Worm (Caenorhabditis elegans): ENCODE data around the gene Y111B2A.12.

The Y111B2A.12 gene

DNA sequence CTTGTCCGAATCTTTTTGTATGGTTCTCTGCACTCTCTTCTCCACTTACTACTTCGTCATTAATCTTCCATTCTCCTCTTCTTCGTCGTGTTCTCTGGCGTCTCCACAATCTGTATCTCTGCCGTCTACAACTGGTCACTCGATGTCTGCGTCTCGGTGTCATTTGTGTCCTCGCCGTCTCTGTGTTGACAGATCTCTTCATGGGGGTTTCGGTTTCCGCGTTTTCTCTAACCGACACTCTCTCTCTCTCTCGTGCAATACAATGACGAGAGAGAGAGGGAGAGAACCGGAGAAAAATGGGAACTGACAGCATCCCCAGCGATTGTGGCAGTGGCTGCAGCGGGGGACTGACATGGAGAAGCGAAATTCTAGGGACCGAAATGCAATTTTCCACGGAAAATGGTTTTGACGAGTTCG, 3.4 kb downstream of the Y111B2A.12 start (continued):
- TF ChIP-seq ama-1 (optimal IDR thresholded peaks at IDR 0.05), result peak; percentile 87
- TF ChIP-seq Y55F3AM.14 (GFP tag; optimal IDR thresholded peaks at IDR 0.05), result peak; percentile 97

DNA sequence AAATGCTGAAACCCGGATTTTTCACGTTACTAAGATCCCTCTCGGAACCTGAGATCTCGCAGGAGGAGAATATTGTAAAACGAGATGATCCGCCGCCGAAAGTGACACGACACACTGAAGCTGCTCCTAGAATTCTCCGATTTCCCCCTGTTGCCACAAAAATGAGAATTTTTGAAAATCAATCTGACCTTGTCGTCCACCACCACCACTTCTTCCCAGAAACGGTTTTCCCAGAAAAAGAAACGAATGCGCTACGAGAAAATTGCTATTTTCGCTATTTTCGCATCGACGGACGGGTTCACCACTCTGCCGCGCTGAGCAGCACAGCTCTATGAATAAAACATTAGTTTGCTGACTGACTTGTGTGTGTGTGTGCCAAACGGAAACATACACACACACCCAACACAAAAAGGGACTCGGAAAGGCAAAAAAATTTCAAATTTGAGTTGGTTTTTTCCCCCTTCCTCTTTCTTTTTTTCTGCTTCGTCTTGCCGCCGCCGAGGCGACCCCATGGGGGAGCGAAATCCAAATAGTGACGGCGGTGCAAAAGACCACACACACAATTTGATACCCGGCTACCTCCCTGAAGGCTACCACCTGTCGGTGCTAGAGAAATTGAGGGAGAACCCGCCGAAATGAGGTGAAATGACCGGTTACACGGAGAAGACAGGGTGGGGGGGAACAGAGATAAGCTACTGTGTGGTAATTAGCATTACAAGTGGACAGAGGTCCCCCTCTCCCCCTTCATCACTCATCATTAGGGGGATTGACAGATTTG, 4.2 kb downstream of the Y111B2A.12 start:
- TF ChIP-seq ceh-16 (tag; optimal IDR thresholded peaks at IDR 0.05) (peak; percentile 48), ZK546.5 (tag; optimal IDR thresholded peaks at IDR 0.05) (no peak), zag-1 (tag; optimal IDR thresholded peaks at IDR 0.05) (peak; percentile 28), dmd-4 (tag; optimal IDR thresholded peaks at IDR 0.05) (no peak), sma-9 (GFP tag; optimal IDR thresholded peaks at IDR 0.05) (peak; percentile 59), sma-9 (tag; optimal IDR thresholded peaks at IDR 0.05) (no peak), lin-39 (tag; optimal IDR thresholded peaks at IDR 0.05) (no peak), ama-1 (optimal IDR thresholded peaks at IDR 0.05) (peak; percentile 43), F13H6.1 (tag; optimal IDR thresholded peaks at IDR 0.05) (peak; percentile 69), nhr-25 (tag; optimal IDR thresholded peaks at IDR 0.05) (no peak), ztf-1 (GFP tag; conservative IDR thresholded peaks at IDR 0.05) (no peak), unc-55 (GFP tag; optimal IDR thresholded peaks at IDR 0.05) (peak; percentile 37)

DNA sequence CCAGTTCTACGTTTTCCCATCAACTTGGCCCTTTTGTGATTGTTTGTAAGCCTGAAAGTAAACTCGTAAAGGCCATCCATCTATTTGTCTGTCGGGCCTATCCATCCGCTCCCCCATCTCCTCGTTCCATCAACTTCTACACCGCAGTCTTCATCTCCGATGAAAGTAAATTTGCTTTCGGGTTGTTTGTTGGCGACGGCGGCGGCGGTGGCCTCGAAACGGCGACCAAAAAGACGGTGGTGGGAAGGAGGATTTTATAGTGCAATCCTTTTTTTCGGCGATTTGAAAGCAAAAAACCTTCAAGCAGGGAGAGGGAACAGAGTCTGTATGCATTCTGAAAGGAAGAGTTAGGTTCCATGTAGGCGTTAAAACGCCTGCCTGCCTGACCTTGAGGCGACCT, 5.1 kb downstream of the Y111B2A.12 start:
- TF ChIP-seq sma-9 (GFP tag; optimal IDR thresholded peaks at IDR 0.05), result peak; percentile 12
- no peak for TF ChIP-seq sma-9 (tag; optimal IDR thresholded peaks at IDR 0.05)
- no peak for TF ChIP-seq lin-11 (tag; optimal IDR thresholded peaks at IDR 0.05)

ce11 chrIII:12614669-12615451, 5.8 kb downstream of the Y111B2A.12 start:
- TF ChIP-seq nhr-129 (tag; optimal IDR thresholded peaks at IDR 0.05), result peak; percentile 79
- peak; percentile 91 for TF ChIP-seq fos-1 (tag; optimal IDR thresholded peaks at IDR 0.05)
- TF ChIP-seq gmeb-1 (tag; optimal IDR thresholded peaks at IDR 0.05), result peak; percentile 57
- no peak for TF ChIP-seq nhr-237 (tag; optimal IDR thresholded peaks at IDR 0.05)
- no peak for TF ChIP-seq skn-1 (tag; optimal IDR thresholded peaks at IDR 0.05)
- no peak for TF ChIP-seq R02D3.7 (tag; optimal IDR thresholded peaks at IDR 0.05)
- TF ChIP-seq Y55F3AM.14 (GFP tag; optimal IDR thresholded peaks at IDR 0.05), result no peak
- TF ChIP-seq aly-2 (tag; optimal IDR thresholded peaks at IDR 0.05), result no peak
- TF ChIP-seq ama-1 (optimal IDR thresholded peaks at IDR 0.05), result peak; percentile 82
- TF ChIP-seq sma-9 (GFP tag; optimal IDR thresholded peaks at IDR 0.05), result peak; percentile 86
- no peak for TF ChIP-seq sma-9 (tag; optimal IDR thresholded peaks at IDR 0.05)
- no peak for TF ChIP-seq elt-3 (tag; optimal IDR thresholded peaks at IDR 0.05)
- TF ChIP-seq mab-5 (tag; optimal IDR thresholded peaks at IDR 0.05), result no peak
- TF ChIP-seq mdl-1 (tag; optimal IDR thresholded peaks at IDR 0.05), result peak in 1 of 2 experiments; percentile 28
- peak; percentile 38 to 57 for TF ChIP-seq lsy-2 (tag; optimal IDR thresholded peaks at IDR 0.05)
- peak; percentile 38 for TF ChIP-seq C34F6.9 (tag; optimal IDR thresholded peaks at IDR 0.05)
- no peak for TF ChIP-seq dmd-4 (tag; optimal IDR thresholded peaks at IDR 0.05)
- TF ChIP-seq ceh-16 (tag; optimal IDR thresholded peaks at IDR 0.05), result peak; percentile 20
- no peak for TF ChIP-seq blmp-1 (tag; optimal IDR thresholded peaks at IDR 0.05; ENCODE audit: insufficient read depth)
- TF ChIP-seq lin-39 (tag; optimal IDR thresholded peaks at IDR 0.05), result no peak
- no peak for TF ChIP-seq ZK546.5 (tag; optimal IDR thresholded peaks at IDR 0.05)
- TF ChIP-seq unc-62 (GFP tag; optimal IDR thresholded peaks at IDR 0.05), result no peak
- TF ChIP-seq ztf-1 (GFP tag; conservative IDR thresholded peaks at IDR 0.05), result no peak
- TF ChIP-seq nhr-10 (tag; optimal IDR thresholded peaks at IDR 0.05), result no peak
- TF ChIP-seq ceh-82 (tag; optimal IDR thresholded peaks at IDR 0.05), result no peak
- no peak for TF ChIP-seq snpc-4 (tag; optimal IDR thresholded peaks at IDR 0.05)
- TF ChIP-seq nhr-11 (tag; optimal IDR thresholded peaks at IDR 0.05), result no peak
- peak; percentile 73 for TF ChIP-seq sem-4 (tag; optimal IDR thresholded peaks at IDR 0.05)
- TF ChIP-seq sma-3 (GFP tag; optimal IDR thresholded peaks at IDR 0.05), result peak; percentile 82
- TF ChIP-seq nhr-25 (tag; optimal IDR thresholded peaks at IDR 0.05), result peak; percentile 54
- no peak for TF ChIP-seq elt-1 (tag; optimal IDR thresholded peaks at IDR 0.05)
- no peak for TF ChIP-seq unc-55 (GFP tag; optimal IDR thresholded peaks at IDR 0.05)
- peak; percentile 9 for TF ChIP-seq ztf-4 (tag; optimal IDR thresholded peaks at IDR 0.05)
- peak; percentile 6 for TF ChIP-seq lin-11 (tag; optimal IDR thresholded peaks at IDR 0.05)
- TF ChIP-seq nhr-21 (tag; optimal IDR thresholded peaks at IDR 0.05), result peak; percentile 38
- no peak for TF ChIP-seq unc-39 (tag; optimal IDR thresholded peaks at IDR 0.05)
- TF ChIP-seq crh-2 (tag; optimal IDR thresholded peaks at IDR 0.05), result peak; percentile 50
- TF ChIP-seq F13H6.1 (tag; optimal IDR thresholded peaks at IDR 0.05), result peak; percentile 43
- TF ChIP-seq alr-1 (tag; optimal IDR thresholded peaks at IDR 0.05), result no peak
- no peak for TF ChIP-seq peb-1 (tag; optimal IDR thresholded peaks at IDR 0.05)
- TF ChIP-seq nhr-6 (tag; optimal IDR thresholded peaks at IDR 0.05), result no peak
- no peak for TF ChIP-seq nhr-77 (tag; optimal IDR thresholded peaks at IDR 0.05)
- no peak for TF ChIP-seq ztf-11 (tag; optimal IDR thresholded peaks at IDR 0.05)

Data from whole organism, L2 larva.